Worm (Caenorhabditis elegans): Measurements from ENCODE around the gene vps-29.
A peak's percentile ranks its signal among the peaks of the same experiment; 100 is the strongest.

ce11 chrIII:10150710-10151109 is 37.9 kb upstream of the vps-29 start:
- TF ChIP-seq elt-3 (tag; optimal IDR thresholded peaks at IDR 0.05) (no peak), ama-1 (optimal IDR thresholded peaks at IDR 0.05) (no peak), fos-1 (tag; optimal IDR thresholded peaks at IDR 0.05) (no peak), nhr-10 (tag; optimal IDR thresholded peaks at IDR 0.05) (no peak), lin-11 (tag; optimal IDR thresholded peaks at IDR 0.05) (peak; percentile 19), skn-1 (tag; optimal IDR thresholded peaks at IDR 0.05) (no peak), nhr-11 (tag; optimal IDR thresholded peaks at IDR 0.05) (no peak), mab-5 (tag; optimal IDR thresholded peaks at IDR 0.05) (no peak), lin-39 (tag; optimal IDR thresholded peaks at IDR 0.05) (no peak), nhr-6 (tag; optimal IDR thresholded peaks at IDR 0.05) (no peak), zag-1 (tag; optimal IDR thresholded peaks at IDR 0.05) (no peak), aly-2 (tag; optimal IDR thresholded peaks at IDR 0.05) (no peak), lin-13 (GFP tag; optimal IDR thresholded peaks at IDR 0.05) (no peak)

Data from whole organism, L2 larva.